Worm (Caenorhabditis elegans) whole organism, L4 larva: ENCODE results near the gene K02A6.3.
A peak's percentile ranks its signal among the peaks of the same experiment; 100 is the strongest.

Source experiments
- R02D3.7 ChIP-seq: fragments of 150-350 bp; sonication (generic microtip); optimal IDR thresholded peaks from 3 replicates; lab custom pipeline; 2014; ENCODE audit warnings: missing biosample characterization, missing genetic modification characterization
- Y75B8A.6 ChIP-seq: fragments of 200-800 bp; sonication (Bioruptor generic); IDR thresholded peaks from 2 replicates; pipeline ENCODE4 v1.3.6; 2022; ENCODE audit warnings: missing genetic modification reagents, missing genetic modification characterization, missing compliant biosample characterization
- aha-1 ChIP-seq: fragments of 150-350 bp; peaks from one replicate; lab custom pipeline; 2014; ENCODE audit warnings: missing biosample characterization, missing genetic modification characterization
- aly-2 ChIP-seq: sonication (generic microtip); optimal IDR thresholded peaks from 2 replicates; lab custom pipeline; 2018; ENCODE audit warnings: missing biosample characterization, missing genetic modification characterization
- ama-1 ChIP-seq: fragments of 150-350 bp; optimal IDR thresholded peaks from 2 replicates; lab custom pipeline; 2014; ENCODE audit warnings: inconsistent platforms, mixed read lengths
- egl-27 ChIP-seq: sonication (generic microtip); optimal IDR thresholded peaks from 3 replicates; lab custom pipeline; 2017; ENCODE audit warnings: missing biosample characterization, missing genetic modification reagents, missing genetic modification characterization
- fos-1 ChIP-seq: fragments of 150-350 bp; optimal IDR thresholded peaks from 2 replicates; lab custom pipeline; 2014; ENCODE audit warnings: missing biosample characterization, missing genetic modification characterization
- lin-13 ChIP-seq: fragments of 150-350 bp; optimal IDR thresholded peaks from 2 replicates; lab custom pipeline; 2014; ENCODE audit warnings: missing biosample characterization, missing genetic modification reagents, missing genetic modification characterization
- lsy-2 ChIP-seq, 2 experiments: fragments of 150-350 bp in 1 of 2; sonication (generic microtip) in 1 of 2; optimal IDR thresholded peaks; 2 replicates each; lab custom pipeline; 2014 to 2017; ENCODE audit warnings: missing biosample characterization in 2 of 2, missing genetic modification characterization in 2 of 2
- mep-1 ChIP-seq: fragments of 150-350 bp; sonication (generic microtip); optimal IDR thresholded peaks from 3 replicates; lab custom pipeline; 2014; ENCODE audit warnings: missing biosample characterization, missing genetic modification characterization
- nhr-11 ChIP-seq: fragments of 150-350 bp; optimal IDR thresholded peaks from 2 replicates; lab custom pipeline; 2014; ENCODE audit warnings: missing biosample characterization, missing genetic modification characterization
- nhr-25 ChIP-seq: sonication (generic microtip); optimal IDR thresholded peaks from 2 replicates; lab custom pipeline; 2017; ENCODE audit warnings: missing genetic modification characterization, mild to moderate bottlenecking, missing compliant biosample characterization, antibody characterized with exemption, moderate library complexity, borderline replicate concordance; ENCODE audit not compliant: insufficient read depth
- zfp-3 ChIP-seq: fragments of 200-800 bp; sonication (Bioruptor generic); conservative IDR thresholded peaks from 2 replicates; pipeline ENCODE4 v1.3.6; 2022; ENCODE audit warnings: missing genetic modification reagents, missing genetic modification characterization, missing compliant biosample characterization

- TF ChIP-seq mep-1 (tag; lab: Kevin White, UChicago), result peak; percentile 54
- TF ChIP-seq lsy-2 (tag; optimal IDR thresholded peaks at IDR 0.05; lab: Kevin White, UChicago), result peak in 1 of 2 experiments; percentile 45
- no peak for TF ChIP-seq fos-1 (tag; lab: Kevin White, UChicago)
- no peak for TF ChIP-seq Y75B8A.6 (GFP tag; lab: Robert Waterston, UW)
- no peak for TF ChIP-seq R02D3.7 (tag; lab: Kevin White, UChicago)
- no peak for TF ChIP-seq nhr-11
- TF ChIP-seq ama-1 (lab: Kevin White, UChicago), result no peak
- no peak for TF ChIP-seq zfp-3 (GFP tag; lab: Robert Waterston, UW)
- TF ChIP-seq nhr-25 (tag; lab: Kevin White, UChicago), result no peak
- TF ChIP-seq aly-2 (tag; lab: Kevin White, UChicago), result no peak
- TF ChIP-seq lin-13 (GFP tag; lab: Kevin White, UChicago), result no peak
- no peak for TF ChIP-seq egl-27 (tag; lab: Kevin White, UChicago)
- TF ChIP-seq aha-1 (tag; lab: Kevin White, UChicago), result no peak
Measured at ce11 chrX:8210999-8211398, 20.7 kb downstream of the K02A6.3 start, which contains the start of gene cdd-1.
